Fruit fly (Drosophila melanogaster) whole organism, prepupa: ENCODE results near the gene Tollo.
A peak's percentile ranks its signal among the peaks of the same experiment; 100 is the strongest.

ENCODE experiments used
- CG10631 ChIP-seq: fragments of 200-800 bp; sonication (Bioruptor generic); optimal IDR thresholded peaks from 2 replicates; lab custom pipeline; 2016; ENCODE audit warnings: missing biosample characterization, missing genetic modification characterization
- CG10669 ChIP-seq: fragments of 200-800 bp; sonication (Bioruptor generic); optimal IDR thresholded peaks from 3 replicates; lab custom pipeline; 2018; ENCODE audit warnings: missing biosample characterization, mild to moderate bottlenecking, missing genetic modification characterization, moderate library complexity
- CG11762 ChIP-seq: fragments of 200-800 bp; sonication (Bioruptor generic); optimal IDR thresholded peaks from 3 replicates; lab custom pipeline; 2016; ENCODE audit warnings: missing biosample characterization, missing genetic modification characterization; ENCODE audit not compliant: insufficient read depth
- CG15336 ChIP-seq: fragments of 200-800 bp; sonication (Bioruptor generic); IDR thresholded peaks from 2 replicates; pipeline ENCODE4 v1.3.6; 2022; ENCODE audit warnings: missing biosample characterization, missing genetic modification characterization
- CG1621 ChIP-seq: fragments of 200-800 bp; sonication (Bioruptor generic); optimal IDR thresholded peaks from 3 replicates; lab custom pipeline; 2018; ENCODE audit warnings: missing biosample characterization, mild to moderate bottlenecking, missing genetic modification characterization
- CG31627 ChIP-seq: fragments of 200-800 bp; sonication (Bioruptor generic); optimal IDR thresholded peaks from 3 replicates; lab custom pipeline; 2016; ENCODE audit warnings: missing biosample characterization, missing genetic modification characterization
- CG32006 ChIP-seq: fragments of 200-800 bp; sonication (Bioruptor generic); optimal IDR thresholded peaks from 3 replicates; lab custom pipeline; 2017; ENCODE audit warnings: missing biosample characterization, mild to moderate bottlenecking, missing genetic modification characterization
- CG3919 ChIP-seq: fragments of 200-800 bp; sonication (Bioruptor generic); optimal IDR thresholded peaks from 3 replicates; lab custom pipeline; 2016; ENCODE audit warnings: missing biosample characterization, missing genetic modification characterization
- CG4318 ChIP-seq: fragments of 200-800 bp; sonication (Bioruptor generic); optimal IDR thresholded peaks from 3 replicates; lab custom pipeline; 2017; ENCODE audit warnings: missing biosample characterization, mild to moderate bottlenecking, missing genetic modification characterization
- CG6276 ChIP-seq: fragments of 200-800 bp; sonication (Bioruptor generic); optimal IDR thresholded peaks from 2 replicates; lab custom pipeline; 2017; ENCODE audit warnings: missing biosample characterization, mild to moderate bottlenecking, missing genetic modification characterization
- CG6792 ChIP-seq: fragments of 200-800 bp; sonication (Bioruptor generic); optimal IDR thresholded peaks from 3 replicates; lab custom pipeline; 2016; ENCODE audit warnings: missing biosample characterization, missing genetic modification characterization
- CG6808 ChIP-seq: fragments of 200-800 bp; sonication (Bioruptor generic); optimal IDR thresholded peaks from 3 replicates; lab custom pipeline; 2017; ENCODE audit warnings: missing biosample characterization, missing genetic modification characterization, mild to moderate bottlenecking, moderate library complexity, missing genetic modification reagents
- CG8119 ChIP-seq: fragments of 200-800 bp; sonication (Bioruptor generic); IDR thresholded peaks from 3 replicates; pipeline ENCODE4 v1.3.6; 2022; ENCODE audit warnings: missing biosample characterization, missing genetic modification characterization
- CG8319 ChIP-seq: fragments of 200-800 bp; sonication (Bioruptor generic); optimal IDR thresholded peaks from 3 replicates; lab custom pipeline; 2016; ENCODE audit warnings: missing biosample characterization, missing genetic modification characterization
- CG8632 ChIP-seq: fragments of 200-800 bp; sonication (Bioruptor generic); optimal IDR thresholded peaks from 3 replicates; lab custom pipeline; 2016; ENCODE audit warnings: missing biosample characterization, missing genetic modification characterization
- Eip75B ChIP-seq: fragments of 200-800 bp; sonication (Bioruptor generic); optimal IDR thresholded peaks from 3 replicates; lab custom pipeline; 2016; ENCODE audit warnings: missing biosample characterization, missing genetic modification characterization
- Eip78C ChIP-seq: fragments of 200-800 bp; sonication (Bioruptor generic); peaks from one replicate; lab custom pipeline; 2016; ENCODE audit warnings: missing biosample characterization, missing genetic modification characterization
- Eip93F ChIP-seq: fragments of 200-800 bp; sonication (Bioruptor generic); optimal IDR thresholded peaks from 2 replicates; lab custom pipeline; 2016; ENCODE audit warnings: missing biosample characterization, mild to moderate bottlenecking, missing genetic modification characterization
- Ets96B ChIP-seq: fragments of 200-800 bp; optimal IDR thresholded peaks from 2 replicates; lab custom pipeline; 2019; ENCODE audit warnings: missing biosample characterization, mild to moderate bottlenecking, missing genetic modification characterization, moderate library complexity
- Hr38 ChIP-seq: sonication (Bioruptor generic); optimal IDR thresholded peaks from 2 replicates; lab custom pipeline; 2016; ENCODE audit warnings: missing biosample characterization, missing genetic modification characterization
- Hr4 ChIP-seq: fragments of 200-800 bp; sonication (Bioruptor generic); optimal IDR thresholded peaks from 3 replicates; lab custom pipeline; 2016; ENCODE audit warnings: missing biosample characterization, missing genetic modification characterization
- Lpt ChIP-seq: fragments of 200-800 bp; sonication (Bioruptor generic); optimal IDR thresholded peaks from 3 replicates; lab custom pipeline; 2016; ENCODE audit warnings: missing biosample characterization, missing genetic modification characterization
- Met ChIP-seq: fragments of 200-800 bp; sonication (Bioruptor generic); optimal IDR thresholded peaks from 3 replicates; lab custom pipeline; 2016; ENCODE audit warnings: missing biosample characterization, missing genetic modification characterization
- OdsH ChIP-seq: fragments of 200-800 bp; sonication (Bioruptor generic); optimal IDR thresholded peaks from 3 replicates; lab custom pipeline; 2016; ENCODE audit warnings: missing biosample characterization, missing genetic modification characterization
- Smox ChIP-seq: fragments of 200-800 bp; sonication (Bioruptor generic); optimal IDR thresholded peaks from 3 replicates; lab custom pipeline; 2016; ENCODE audit warnings: missing biosample characterization, missing genetic modification characterization
- Sox102F ChIP-seq: fragments of 200-800 bp; sonication (Bioruptor generic); optimal IDR thresholded peaks from 2 replicates; lab custom pipeline; 2016; ENCODE audit warnings: missing biosample characterization, mild to moderate bottlenecking, missing genetic modification characterization
- Sox14 ChIP-seq: fragments of 200-800 bp; sonication (Bioruptor generic); optimal IDR thresholded peaks from 3 replicates; lab custom pipeline; 2016; ENCODE audit warnings: missing biosample characterization, missing genetic modification characterization
- Sox15 ChIP-seq: fragments of 200-800 bp; sonication (Bioruptor generic); optimal IDR thresholded peaks from 3 replicates; lab custom pipeline; 2016; ENCODE audit warnings: missing biosample characterization, missing genetic modification characterization
- achi ChIP-seq: fragments of 200-800 bp; sonication (Bioruptor generic); optimal IDR thresholded peaks from 3 replicates; lab custom pipeline; 2016; ENCODE audit warnings: missing biosample characterization, missing genetic modification characterization
- acj6 ChIP-seq: fragments of 200-800 bp; sonication (Bioruptor generic); optimal IDR thresholded peaks from 3 replicates; lab custom pipeline; 2016; ENCODE audit warnings: missing biosample characterization, missing genetic modification characterization
- cyc ChIP-seq: fragments of 200-800 bp; sonication (Bioruptor generic); optimal IDR thresholded peaks from 3 replicates; lab custom pipeline; 2016; ENCODE audit warnings: missing biosample characterization, missing genetic modification characterization
- dac ChIP-seq: fragments of 200-800 bp; sonication (Bioruptor generic); optimal IDR thresholded peaks from 2 replicates; lab custom pipeline; 2017; ENCODE audit warnings: missing biosample characterization, mild to moderate bottlenecking, missing genetic modification characterization
- dsx ChIP-seq: fragments of 200-800 bp; optimal IDR thresholded peaks from 3 replicates; lab custom pipeline; 2019; ENCODE audit warnings: missing biosample characterization, mild to moderate bottlenecking, missing genetic modification characterization, moderate library complexity; ENCODE audit not compliant: poor library complexity, severe bottlenecking
- eg ChIP-seq: fragments of 200-800 bp; sonication (Bioruptor generic); IDR thresholded peaks from 3 replicates; pipeline ENCODE4 v1.3.6; 2022; ENCODE audit warnings: missing biosample characterization, missing genetic modification characterization
- esn ChIP-seq: fragments of 200-800 bp; sonication (Bioruptor generic); optimal IDR thresholded peaks from 2 replicates; lab custom pipeline; 2016; ENCODE audit warnings: missing biosample characterization, mild to moderate bottlenecking, missing genetic modification characterization, moderate library complexity
- fd59A ChIP-seq: fragments of 200-800 bp; sonication (Bioruptor generic); optimal IDR thresholded peaks from 2 replicates; lab custom pipeline; 2017; ENCODE audit warnings: missing biosample characterization, mild to moderate bottlenecking, missing genetic modification characterization, missing genetic modification reagents
- fd85E ChIP-seq: fragments of 200-800 bp; sonication (Bioruptor generic); optimal IDR thresholded peaks from 3 replicates; lab custom pipeline; 2016; ENCODE audit warnings: missing biosample characterization, missing genetic modification characterization
- fkh ChIP-seq: fragments of 200-800 bp; sonication (Bioruptor generic); optimal IDR thresholded peaks from 3 replicates; lab custom pipeline; 2017; ENCODE audit warnings: missing biosample characterization, mild to moderate bottlenecking, missing genetic modification characterization, moderate library complexity
- lz ChIP-seq: fragments of 200-800 bp; sonication (Bioruptor generic); optimal IDR thresholded peaks from 3 replicates; lab custom pipeline; 2016; ENCODE audit warnings: missing biosample characterization, missing genetic modification characterization
- net ChIP-seq: fragments of 200-800 bp; sonication (Bioruptor generic); optimal IDR thresholded peaks from 3 replicates; lab custom pipeline; 2016; ENCODE audit warnings: missing biosample characterization, missing genetic modification characterization
- pdm3 ChIP-seq: fragments of 200-800 bp; sonication (Bioruptor generic); optimal IDR thresholded peaks from 3 replicates; lab custom pipeline; 2016; ENCODE audit warnings: missing biosample characterization, missing genetic modification characterization
- salr ChIP-seq, 2 experiments: fragments of 200-800 bp; sonication (Bioruptor generic); optimal IDR thresholded peaks; 3 replicates each; lab custom pipeline; 2016 to 2018; ENCODE audit warnings: missing biosample characterization in 2 of 2, missing genetic modification characterization in 2 of 2, mild to moderate bottlenecking in 1 of 2
- spab ChIP-seq: fragments of 200-800 bp; sonication (Bioruptor generic); optimal IDR thresholded peaks from 2 replicates; lab custom pipeline; 2017; ENCODE audit warnings: missing biosample characterization, mild to moderate bottlenecking, missing genetic modification characterization, missing genetic modification reagents
- ss ChIP-seq, 2 experiments: fragments of 200-800 bp; sonication (Bioruptor generic); optimal IDR thresholded peaks; 2 replicates in 1 of 2; 3 replicates in 1 of 2; lab custom pipeline; 2017 to 2018; ENCODE audit warnings: mild to moderate bottlenecking in 2 of 2, missing biosample characterization in 2 of 2, missing genetic modification characterization in 2 of 2, moderate library complexity in 1 of 2
- svp ChIP-seq: fragments of 200-800 bp; sonication (Bioruptor generic); peaks from one replicate; lab custom pipeline; 2016; ENCODE audit warnings: missing biosample characterization, missing genetic modification characterization
- topi ChIP-seq: fragments of 200-800 bp; sonication (Bioruptor generic); optimal IDR thresholded peaks from 3 replicates; lab custom pipeline; 2016; ENCODE audit warnings: missing biosample characterization, missing genetic modification characterization
- vri ChIP-seq: fragments of 200-800 bp; sonication (Bioruptor generic); optimal IDR thresholded peaks from 3 replicates; lab custom pipeline; 2016; ENCODE audit warnings: missing biosample characterization, mild to moderate bottlenecking, missing genetic modification characterization

Gene Tollo

dm6 chr3L:15206058-15206457 is 29.4 kb upstream of the Tollo start:
- TF ChIP-seq CG11762 (GFP tag; lab: Kevin White, UChicago) (no peak), CG6276 (GFP tag; lab: Kevin White, UChicago) (no peak), CG1621 (tag; lab: Kevin White, UChicago) (no peak), ss (GFP tag; optimal IDR thresholded peaks at IDR 0.05; lab: Kevin White, UChicago) (no peak), Ets96B (tag; lab: Kevin White, UChicago) (no peak), net (no peak), Hr4 (GFP tag; lab: Kevin White, UChicago) (no peak), Met (no peak), CG10631 (peak; percentile 23), fd59A (GFP tag; lab: Kevin White, UChicago) (no peak), pdm3 (no peak), dac (GFP tag; lab: Kevin White, UChicago) (no peak), CG6792 (GFP tag; lab: Kevin White, UChicago) (no peak), lz (GFP tag; lab: Kevin White, UChicago) (no peak), acj6 (GFP tag; lab: Kevin White, UChicago) (peak; percentile 6), salr (GFP tag; optimal IDR thresholded peaks at IDR 0.05; lab: Kevin White, UChicago) (peak in 1 of 2 experiments; percentile 22), Eip93F (GFP tag; lab: Kevin White, UChicago) (no peak), Eip78C (peak; percentile 78), CG4318 (no peak), CG15336 (GFP tag; lab: Robert Waterston, UW) (no peak), CG10669 (GFP tag; lab: Kevin White, UChicago) (no peak), Smox (GFP tag; lab: Kevin White, UChicago) (no peak), CG32006 (GFP tag; lab: Kevin White, UChicago) (peak; percentile 33), CG8632 (GFP tag; lab: Kevin White, UChicago) (no peak), Sox15 (GFP tag; lab: Kevin White, UChicago) (no peak), CG6808 (GFP tag; lab: Kevin White, UChicago) (no peak), Lpt (GFP tag; lab: Kevin White, UChicago) (no peak), vri (GFP tag; lab: Kevin White, UChicago) (no peak), esn (peak; percentile 58), fd85E (no peak)

- TF ChIP-seq CG3919 (no peak), svp (peak; percentile 15)
These were observed 27.9 kb upstream of the Tollo start, which contains the start of gene Prx1 for dm6 chr3L:15207544-15207943. Gene Prx1, plus strand, starts transcription at chr3L:15207844.

DNA sequence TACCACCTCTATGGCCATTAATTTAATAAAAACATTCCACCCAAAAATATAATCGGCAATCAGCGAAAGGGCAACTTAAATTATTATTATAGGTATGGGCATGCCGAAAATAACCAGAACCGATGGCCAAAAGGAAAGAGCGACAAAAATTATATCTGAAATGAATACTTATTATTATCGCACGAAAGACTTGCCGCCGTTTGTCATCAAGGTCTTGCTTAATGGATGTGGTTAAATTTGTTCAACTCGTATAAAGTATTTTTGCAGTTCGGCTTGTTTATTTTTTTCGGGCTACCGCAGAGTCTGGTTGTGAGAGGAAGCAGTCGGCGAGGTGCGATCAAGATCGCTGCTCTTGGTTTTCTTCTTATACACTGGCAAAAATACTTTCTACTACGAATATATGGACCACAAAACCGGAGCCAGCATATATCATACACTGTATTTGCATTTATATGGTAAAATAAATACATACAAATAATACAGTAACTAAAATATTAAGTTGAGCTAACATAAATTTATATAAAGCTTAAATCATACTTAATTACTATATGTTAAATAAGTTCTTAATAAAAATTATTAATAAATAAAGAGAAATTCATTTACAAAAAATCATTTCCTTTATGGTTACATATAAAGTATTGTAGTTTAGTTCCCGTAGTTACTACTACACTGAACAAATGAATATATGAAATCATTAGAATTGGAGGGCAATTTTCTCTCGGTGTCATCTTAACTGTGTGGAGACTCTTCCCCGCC is 26.5 kb upstream of the Tollo start:
- TF ChIP-seq pdm3, result peak; percentile 9
- TF ChIP-seq Sox14 (GFP tag; lab: Kevin White, UChicago), result no peak
- TF ChIP-seq CG8319 (GFP tag; lab: Kevin White, UChicago), result no peak
- TF ChIP-seq acj6 (GFP tag; lab: Kevin White, UChicago), result peak; percentile 28
- TF ChIP-seq Sox102F (GFP tag; lab: Kevin White, UChicago), result no peak
- TF ChIP-seq svp, result peak; percentile 74
- TF ChIP-seq fd59A (GFP tag; lab: Kevin White, UChicago), result no peak
- TF ChIP-seq CG31627 (GFP tag; lab: Kevin White, UChicago), result no peak
- peak; percentile 52 for TF ChIP-seq CG10631
- TF ChIP-seq CG32006 (GFP tag; lab: Kevin White, UChicago), result peak; percentile 40
- no peak for TF ChIP-seq CG4318
- TF ChIP-seq fkh (GFP tag; lab: Kevin White, UChicago), result no peak
- no peak for TF ChIP-seq Hr38 (GFP tag; lab: Kevin White, UChicago)
- TF ChIP-seq OdsH (GFP tag; lab: Kevin White, UChicago), result peak; percentile 49
- TF ChIP-seq cyc (GFP tag; lab: Kevin White, UChicago), result peak; percentile 46
- TF ChIP-seq eg (GFP tag; lab: Robert Waterston, UW), result no peak
- no peak for TF ChIP-seq Lpt (GFP tag; lab: Kevin White, UChicago)
- TF ChIP-seq CG10669 (GFP tag; lab: Kevin White, UChicago), result peak; percentile 49
- TF ChIP-seq topi (GFP tag; lab: Kevin White, UChicago), result peak; percentile 25
- peak; percentile 46 for TF ChIP-seq spab (GFP tag; lab: Kevin White, UChicago)
- no peak for TF ChIP-seq Eip75B (GFP tag; lab: Kevin White, UChicago)
- TF ChIP-seq CG8119 (GFP tag; lab: Robert Waterston, UW), result no peak
- TF ChIP-seq achi (GFP tag; lab: Kevin White, UChicago), result peak; percentile 52
- peak; percentile 61 for TF ChIP-seq CG6792 (GFP tag; lab: Kevin White, UChicago)
- no peak for TF ChIP-seq Hr4 (GFP tag; lab: Kevin White, UChicago)
- no peak for TF ChIP-seq Eip93F (GFP tag; lab: Kevin White, UChicago)
- TF ChIP-seq dsx (GFP tag; lab: Kevin White, UChicago), result peak; percentile 54
